Fruit fly (Drosophila melanogaster) whole organism, wandering third instar larva: Measurements from ENCODE around the gene mei-9.

Experiments used
- Abd-B ChIP-seq: fragments of >200 bp; optimal IDR thresholded peaks from 2 replicates; lab custom pipeline; 2017; ENCODE audit warnings: missing biosample characterization, missing genetic modification characterization
- CG32264 ChIP-seq: fragments of 200-800 bp; sonication (Bioruptor generic); optimal IDR thresholded peaks from 2 replicates; lab custom pipeline; 2016; ENCODE audit warnings: missing biosample characterization, missing genetic modification characterization
- CG9705 ChIP-seq: fragments of 200-800 bp; sonication (Bioruptor generic); optimal IDR thresholded peaks from 2 replicates; lab custom pipeline; 2018; ENCODE audit warnings: missing biosample characterization, mild to moderate bottlenecking, missing genetic modification characterization
- CrebA ChIP-seq: fragments of 200-800 bp; sonication (Bioruptor generic); optimal IDR thresholded peaks from 2 replicates; lab custom pipeline; 2016; ENCODE audit warnings: missing biosample characterization, mild to moderate bottlenecking, missing genetic modification characterization, borderline replicate concordance
- Dfd ChIP-seq: fragments of >200 bp; optimal IDR thresholded peaks from 2 replicates; lab custom pipeline; 2017; ENCODE audit warnings: missing biosample characterization, missing genetic modification characterization
- Dif ChIP-seq: fragments of 200-275, 200-300 bp; sonication (Bioruptor generic); optimal IDR thresholded peaks from 2 replicates; lab custom pipeline; 2018; ENCODE audit warnings: missing biosample characterization, missing genetic modification characterization; ENCODE audit not compliant: partially characterized antibody
- GATAd ChIP-seq: sonication (Bioruptor generic); optimal IDR thresholded peaks from 2 replicates; lab custom pipeline; 2016; ENCODE audit warnings: missing biosample characterization, missing genetic modification characterization
- HLH106 ChIP-seq: fragments of 200-800 bp; optimal IDR thresholded peaks from 3 replicates; lab custom pipeline; 2019; ENCODE audit warnings: missing biosample characterization, mild to moderate bottlenecking, missing genetic modification characterization, moderate library complexity
- Hnf4 ChIP-seq: fragments of 200-800 bp; sonication (Bioruptor generic); optimal IDR thresholded peaks from 2 replicates; lab custom pipeline; 2016; ENCODE audit warnings: missing biosample characterization, mild to moderate bottlenecking, missing genetic modification characterization
- Hr78 ChIP-seq: fragments of >200 bp; optimal IDR thresholded peaks from 2 replicates; lab custom pipeline; 2017; ENCODE audit warnings: missing biosample characterization, missing genetic modification characterization
- Hr83 ChIP-seq: fragments of 200-300 bp; sonication (Bioruptor generic); optimal IDR thresholded peaks from 2 replicates; lab custom pipeline; 2016; ENCODE audit warnings: missing biosample characterization, mild to moderate bottlenecking, missing genetic modification characterization, moderate library complexity; ENCODE audit not compliant: poor library complexity, severe bottlenecking
- Jra ChIP-seq: sonication (Bioruptor generic); optimal IDR thresholded peaks from 2 replicates; lab custom pipeline; 2016; ENCODE audit warnings: missing biosample characterization, missing genetic modification characterization
- Mio ChIP-seq: sonication (Bioruptor generic); optimal IDR thresholded peaks from 2 replicates; lab custom pipeline; 2016; ENCODE audit warnings: missing biosample characterization, missing genetic modification characterization
- Myc ChIP-seq: fragments of >200 bp; optimal IDR thresholded peaks from 2 replicates; lab custom pipeline; 2017
- N ChIP-seq: fragments of >200 bp; optimal IDR thresholded peaks from 2 replicates; lab custom pipeline; 2018; ENCODE audit warnings: missing biosample characterization, missing external identifiers, missing genetic modification characterization
- OdsH ChIP-seq: fragments of 200-800 bp; sonication (Bioruptor generic); optimal IDR thresholded peaks from 2 replicates; lab custom pipeline; 2016; ENCODE audit warnings: missing biosample characterization, mild to moderate bottlenecking, missing genetic modification characterization
- Rel ChIP-seq, 2 experiments: fragments of 200-800 bp; sonication (Bioruptor generic) in 1 of 2; optimal IDR thresholded peaks; 2 replicates in 1 of 2; 3 replicates in 1 of 2; lab custom pipeline; 2016 to 2019; ENCODE audit warnings: mild to moderate bottlenecking in 2 of 2, missing biosample characterization in 2 of 2, missing genetic modification characterization in 2 of 2, moderate library complexity in 1 of 2
- Sp1 ChIP-seq: fragments of 200-800 bp; sonication (Bioruptor generic); optimal IDR thresholded peaks from 3 replicates; lab custom pipeline; 2019; ENCODE audit warnings: missing biosample characterization, mild to moderate bottlenecking, missing genetic modification characterization, moderate library complexity
- Vsx2 ChIP-seq: fragments of 200-300, 225-300 bp; sonication (Bioruptor generic); optimal IDR thresholded peaks from 2 replicates; lab custom pipeline; 2018; ENCODE audit warnings: missing biosample characterization, missing genetic modification characterization; ENCODE audit not compliant: partially characterized antibody
- br ChIP-seq: fragments of 200-800 bp; sonication (Bioruptor generic); optimal IDR thresholded peaks from 2 replicates; lab custom pipeline; 2016; ENCODE audit warnings: missing biosample characterization, missing genetic modification characterization
- brk ChIP-seq: fragments of 200-800 bp; sonication (Bioruptor generic); optimal IDR thresholded peaks from 2 replicates; lab custom pipeline; 2016; ENCODE audit warnings: missing biosample characterization, mild to moderate bottlenecking, missing genetic modification characterization
- dl ChIP-seq, 2 experiments: fragments of 175-275, 200-275 bp in 1 of 2; fragments of 200-275 bp in 1 of 2; sonication (Bioruptor generic); optimal IDR thresholded peaks; lab custom pipeline; 2018; ENCODE audit warnings: mild to moderate bottlenecking in 2 of 2, missing biosample characterization in 2 of 2, missing genetic modification characterization in 2 of 2, moderate library complexity in 2 of 2; ENCODE audit not compliant: partially characterized antibody in 2 of 2, insufficient read depth in 1 of 2
- dmrt93B ChIP-seq: fragments of 200-800 bp; sonication (Bioruptor generic); optimal IDR thresholded peaks from 2 replicates; lab custom pipeline; 2018; ENCODE audit warnings: missing biosample characterization, mild to moderate bottlenecking, missing genetic modification characterization
- dsf ChIP-seq: sonication (Bioruptor generic); optimal IDR thresholded peaks from 2 replicates; lab custom pipeline; 2016; ENCODE audit warnings: missing biosample characterization, missing genetic modification characterization, borderline replicate concordance
- ey ChIP-seq: fragments of 200-800 bp; sonication (Bioruptor generic); optimal IDR thresholded peaks from 2 replicates; lab custom pipeline; 2016; ENCODE audit warnings: missing biosample characterization, missing genetic modification characterization
- foxo ChIP-seq, 2 experiments: fragments of 200-800 bp; sonication (Bioruptor generic); optimal IDR thresholded peaks; 2 replicates in 1 of 2; 3 replicates in 1 of 2; lab custom pipeline; 2016 to 2017; ENCODE audit warnings: missing biosample characterization in 2 of 2, missing genetic modification characterization in 2 of 2
- fru ChIP-seq: fragments of 200-800 bp; sonication (Bioruptor generic); optimal IDR thresholded peaks from 3 replicates; lab custom pipeline; 2016; ENCODE audit warnings: missing biosample characterization, mild to moderate bottlenecking, missing genetic modification characterization
- h ChIP-seq: fragments of 200-800 bp; sonication (Bioruptor generic); optimal IDR thresholded peaks from 3 replicates; lab custom pipeline; 2016; ENCODE audit warnings: missing biosample characterization, mild to moderate bottlenecking, missing genetic modification characterization
- jim ChIP-seq: fragments of 175-275, 200-325 bp; sonication (Bioruptor generic); optimal IDR thresholded peaks from 2 replicates; lab custom pipeline; 2016; ENCODE audit warnings: missing biosample characterization, mild to moderate bottlenecking, missing genetic modification characterization
- lola ChIP-seq: fragments of >200 bp; optimal IDR thresholded peaks from 2 replicates; lab custom pipeline; 2017; ENCODE audit warnings: missing biosample characterization, missing genetic modification characterization
- pan ChIP-seq: fragments of >200 bp; optimal IDR thresholded peaks from 2 replicates; lab custom pipeline; 2017
- psq ChIP-seq: fragments of 200-800 bp; sonication (Bioruptor generic); optimal IDR thresholded peaks from 3 replicates; lab custom pipeline; 2017; ENCODE audit warnings: missing biosample characterization, mild to moderate bottlenecking, missing genetic modification characterization, moderate library complexity
- rgr ChIP-seq: fragments of 200-800 bp; sonication (Bioruptor generic); optimal IDR thresholded peaks from 3 replicates; lab custom pipeline; 2016; ENCODE audit warnings: missing biosample characterization, mild to moderate bottlenecking, missing genetic modification characterization
- sage ChIP-seq: fragments of 200-800 bp; sonication (Bioruptor generic); optimal IDR thresholded peaks from 2 replicates; lab custom pipeline; 2016; ENCODE audit warnings: missing biosample characterization, mild to moderate bottlenecking, missing genetic modification characterization
- sv ChIP-seq: fragments of 200-800 bp; sonication (Bioruptor generic); optimal IDR thresholded peaks from 3 replicates; lab custom pipeline; 2016; ENCODE audit warnings: missing biosample characterization, missing genetic modification characterization
- tai ChIP-seq: sonication (Bioruptor generic); optimal IDR thresholded peaks from 2 replicates; lab custom pipeline; 2016; ENCODE audit warnings: missing biosample characterization, missing genetic modification characterization
- usp ChIP-seq: fragments of >200 bp; optimal IDR thresholded peaks from 2 replicates; lab custom pipeline; 2017; ENCODE audit warnings: missing biosample characterization, missing genetic modification characterization
- woc ChIP-seq: sonication (Bioruptor generic); optimal IDR thresholded peaks from 2 replicates; lab custom pipeline; 2016; ENCODE audit warnings: missing biosample characterization, mild to moderate bottlenecking, missing genetic modification characterization

The mei-9 gene

DNA sequence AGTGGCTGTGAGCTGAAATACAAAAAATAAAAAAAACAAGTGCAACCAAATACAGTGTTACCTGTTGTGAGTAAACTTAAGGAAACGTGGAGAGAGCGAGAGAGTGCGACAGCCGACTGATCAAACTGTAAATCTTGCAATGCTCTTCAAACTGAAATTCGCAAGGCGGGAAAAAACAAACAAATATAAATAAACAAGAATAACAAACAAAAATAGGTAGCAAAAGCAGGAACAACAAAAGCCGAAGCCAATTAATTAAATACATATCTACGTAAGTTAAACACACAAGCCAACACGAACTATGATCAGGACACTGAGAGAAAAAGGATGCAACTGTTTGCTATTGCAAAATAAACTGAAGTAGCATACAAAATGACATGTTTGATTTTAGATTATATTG, 6.7 kb upstream of the mei-9 start:
- peak; percentile 9 for TF ChIP-seq rgr (GFP tag; lab: Kevin White, UChicago)
- TF ChIP-seq Myc (lab: Kevin White, UChicago): peak; percentile 1
- TF ChIP-seq dmrt93B (GFP tag; lab: Kevin White, UChicago): no peak

DNA sequence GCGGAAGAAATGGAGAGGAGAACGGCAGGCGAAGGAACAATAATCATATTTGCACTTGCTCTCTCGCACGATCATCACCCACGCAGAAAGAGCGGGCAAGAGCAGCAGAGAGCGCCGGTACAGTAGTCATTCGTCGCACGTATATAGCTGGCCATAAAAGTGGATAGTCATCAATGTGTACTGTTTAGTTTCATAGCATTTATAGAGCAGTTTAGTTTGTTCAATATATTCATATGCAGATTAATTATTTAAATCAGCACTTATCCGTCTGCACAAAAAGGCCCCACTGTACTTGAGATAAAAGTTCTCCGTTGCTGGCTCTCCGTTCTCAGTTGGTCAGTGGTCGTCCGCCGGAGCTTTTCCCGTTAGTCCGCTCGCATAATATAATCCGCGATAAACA, 6.2 kb upstream of the mei-9 start:
- TF ChIP-seq rgr (GFP tag; lab: Kevin White, UChicago) (peak; percentile 99), N (GFP tag; lab: Kevin White, UChicago) (no peak), Hnf4 (GFP tag; lab: Kevin White, UChicago) (peak; percentile 99), dl (GFP tag; optimal IDR thresholded peaks at IDR 0.05; lab: Kevin White, UChicago; ENCODE audit: insufficient read depth in 1 of 2, partially characterized antibody in 2 of 2) (peak in 1 of 2 experiments; percentile 37), usp (GFP tag; lab: Kevin White, UChicago) (no peak), psq (GFP tag; lab: Kevin White, UChicago) (peak; percentile 99), woc (GFP tag; lab: Kevin White, UChicago) (peak; percentile 98), jim (GFP tag; lab: Kevin White, UChicago) (peak; percentile 96), h (GFP tag; lab: Kevin White, UChicago) (peak; percentile 100), OdsH (peak; percentile 99), Mio (peak; percentile 95), pan (lab: Kevin White, UChicago) (no peak), HLH106 (tag; lab: Kevin White, UChicago) (peak; percentile 100), CrebA (GFP tag; lab: Kevin White, UChicago) (peak; percentile 91), lola (GFP tag; lab: Kevin White, UChicago) (no peak), Sp1 (GFP tag; lab: Kevin White, UChicago) (peak; percentile 99), Myc (lab: Kevin White, UChicago) (no peak), Abd-B (GFP tag; lab: Kevin White, UChicago) (no peak), brk (GFP tag; lab: Kevin White, UChicago) (peak; percentile 97), CG32264 (GFP tag; lab: Kevin White, UChicago) (peak; percentile 98), Dfd (GFP tag; lab: Kevin White, UChicago) (peak; percentile 95), tai (GFP tag; lab: Kevin White, UChicago) (peak; percentile 98), CG9705 (GFP tag; lab: Kevin White, UChicago) (peak; percentile 99), GATAd (GFP tag; lab: Kevin White, UChicago) (peak; percentile 99), br (GFP tag; lab: Kevin White, UChicago) (peak; percentile 99), fru (GFP tag; lab: Kevin White, UChicago) (peak; percentile 99), foxo (GFP tag; optimal IDR thresholded peaks at IDR 0.05; lab: Kevin White, UChicago) (peak; percentile 98 to 100), Rel (GFP tag; optimal IDR thresholded peaks at IDR 0.05; lab: Kevin White, UChicago) (peak; percentile 92), Rel (tag; optimal IDR thresholded peaks at IDR 0.05; lab: Kevin White, UChicago) (peak; percentile 95), sv (GFP tag; lab: Kevin White, UChicago) (peak; percentile 97), dsf (GFP tag; lab: Kevin White, UChicago) (peak; percentile 95), Dif (GFP tag; lab: Kevin White, UChicago) (peak; percentile 32), sage (peak; percentile 98), Vsx2 (GFP tag; lab: Kevin White, UChicago) (no peak), Jra (GFP tag; lab: Kevin White, UChicago) (peak; percentile 99), Hr83 (GFP tag; lab: Kevin White, UChicago) (peak; percentile 98), ey (GFP tag; lab: Kevin White, UChicago) (peak; percentile 100), dmrt93B (GFP tag; lab: Kevin White, UChicago) (peak; percentile 99), Hr78 (GFP tag; lab: Kevin White, UChicago) (no peak)
